Worm (Caenorhabditis elegans): ENCODE data around the gene fubl-2.

The fubl-2 gene

ce11 chrIII:7063061-7063460 lies 24.5 kb downstream of the fubl-2 start:
- no peak for TF ChIP-seq zag-1 (tag; optimal IDR thresholded peaks at IDR 0.05)
- TF ChIP-seq nhr-77 (tag; optimal IDR thresholded peaks at IDR 0.05), result no peak
- no peak for TF ChIP-seq tbx-2 (tag; optimal IDR thresholded peaks at IDR 0.05)
- no peak for TF ChIP-seq fkh-10 (GFP tag; optimal IDR thresholded peaks at IDR 0.05)
- TF ChIP-seq daf-12 (tag; optimal IDR thresholded peaks at IDR 0.05), result no peak

- TF ChIP-seq mml-1 (tag; optimal IDR thresholded peaks at IDR 0.05) (no peak), eor-1 (tag; optimal IDR thresholded peaks at IDR 0.05) (no peak), sea-2 (GFP tag; optimal IDR thresholded peaks at IDR 0.05) (no peak)
These were observed 25.0 kb downstream of the fubl-2 start, which contains the start of gene R01H2.1 for ce11 chrIII:7062580-7062979. Gene R01H2.1 (plus strand): TSS chrIII:7062880.

DNA sequence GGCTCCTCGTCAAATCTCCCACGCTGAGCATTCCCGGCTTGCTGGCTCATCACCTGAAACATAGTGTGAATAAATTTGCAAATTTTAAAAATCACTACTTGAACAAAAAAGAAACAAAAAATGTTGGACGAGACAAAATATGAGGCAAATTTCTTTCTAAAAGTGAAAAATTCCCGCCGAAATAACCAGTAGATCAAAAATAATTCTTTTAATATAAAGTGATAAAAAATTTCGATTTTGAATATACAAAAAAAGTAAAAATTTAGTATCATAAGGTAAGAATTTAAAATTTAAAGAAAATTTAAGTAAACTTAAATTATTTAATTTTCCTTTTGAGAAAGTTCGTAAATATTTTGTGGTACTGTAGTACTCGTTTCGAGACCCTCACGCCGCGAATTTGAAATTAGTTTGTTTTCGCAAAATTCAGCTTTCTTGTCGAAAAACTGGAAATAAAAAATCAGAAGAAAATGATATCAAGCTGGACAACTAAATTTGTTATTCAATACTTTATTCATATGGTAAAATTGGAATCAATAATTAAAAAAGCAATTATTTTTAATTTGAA lies 26.9 kb downstream of the fubl-2 start, which contains the start of gene egg-2:
egg-2 (minus strand) TSS at position 53 of the 565 bp plus-strand sequence.
- TF ChIP-seq ztf-4 (tag; optimal IDR thresholded peaks at IDR 0.05) (no peak), tbx-2 (tag; optimal IDR thresholded peaks at IDR 0.05) (no peak), daf-12 (tag; optimal IDR thresholded peaks at IDR 0.05) (no peak), nhr-76 (tag; optimal IDR thresholded peaks at IDR 0.05) (no peak), ztf-11 (tag; optimal IDR thresholded peaks at IDR 0.05) (no peak), nhr-25 (tag; optimal IDR thresholded peaks at IDR 0.05) (no peak), zag-1 (tag; optimal IDR thresholded peaks at IDR 0.05) (no peak), fkh-10 (GFP tag; optimal IDR thresholded peaks at IDR 0.05) (no peak), elt-3 (tag; optimal IDR thresholded peaks at IDR 0.05) (no peak), egl-27 (tag; optimal IDR thresholded peaks at IDR 0.05) (no peak), ama-1 (optimal IDR thresholded peaks at IDR 0.05) (no peak), nhr-12 (tag; optimal IDR thresholded peaks at IDR 0.05) (no peak), ceh-28 (tag; optimal IDR thresholded peaks at IDR 0.05) (no peak), nhr-77 (tag; optimal IDR thresholded peaks at IDR 0.05) (no peak), unc-39 (tag; optimal IDR thresholded peaks at IDR 0.05) (no peak)

DNA sequence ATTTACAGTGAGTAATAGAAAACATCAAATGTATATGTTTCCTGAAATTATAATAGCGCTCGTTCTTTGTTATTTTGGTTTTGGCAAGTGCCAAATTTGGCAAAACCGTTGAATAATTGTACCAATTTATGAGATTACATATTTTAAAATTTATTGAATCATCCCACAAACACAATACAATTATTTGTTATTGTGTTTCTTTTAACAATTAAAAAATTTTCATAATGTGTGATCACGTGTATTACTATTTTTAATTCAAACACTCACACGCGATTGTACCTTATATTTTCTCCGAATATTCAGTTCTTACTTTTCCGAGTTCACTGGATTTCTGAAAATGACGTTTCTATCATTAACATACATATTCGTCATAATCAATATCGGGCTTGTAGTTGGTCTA lies 31.3 kb downstream of the fubl-2 start, which contains the start of gene R01H2.2:
R01H2.2 (plus strand) TSS at position 301 of the 400 bp plus-strand sequence.
- TF ChIP-seq pha-4 (tag; optimal IDR thresholded peaks at IDR 0.05) (no peak), ama-1 (optimal IDR thresholded peaks at IDR 0.05) (no peak), unc-39 (tag; optimal IDR thresholded peaks at IDR 0.05) (no peak)

ce11 chrIII:7045643-7046042 lies 41.9 kb downstream of the fubl-2 start, which contains the start of gene R01H2.7:
Gene R01H2.7 (minus strand): TSS chrIII:7045743.
- TF ChIP-seq nhr-76 (tag; optimal IDR thresholded peaks at IDR 0.05), result no peak
